Fruit fly (Drosophila melanogaster) whole organism, prepupa: ENCODE measurements around the gene CG32189.

Experiments
- CG1621 ChIP-seq: fragments of 200-800 bp; sonication (Bioruptor generic); optimal IDR thresholded peaks from 3 replicates; lab custom pipeline; 2018; ENCODE audit warnings: missing biosample characterization, mild to moderate bottlenecking, missing genetic modification characterization
- CG6854 ChIP-seq: fragments of 200-800 bp; sonication (Bioruptor generic); optimal IDR thresholded peaks from 2 replicates; lab custom pipeline; 2017; ENCODE audit warnings: missing biosample characterization, mild to moderate bottlenecking, missing genetic modification characterization
- Gug ChIP-seq: fragments of 200-800 bp; sonication (Bioruptor generic); IDR thresholded peaks from 2 replicates; pipeline ENCODE4 v1.3.6; 2022; ENCODE audit warnings: missing biosample characterization, missing genetic modification characterization
- Hr4 ChIP-seq: fragments of 200-800 bp; sonication (Bioruptor generic); optimal IDR thresholded peaks from 3 replicates; lab custom pipeline; 2016; ENCODE audit warnings: missing biosample characterization, missing genetic modification characterization
- cyc ChIP-seq: fragments of 200-800 bp; sonication (Bioruptor generic); optimal IDR thresholded peaks from 3 replicates; lab custom pipeline; 2016; ENCODE audit warnings: missing biosample characterization, missing genetic modification characterization
- eg ChIP-seq: fragments of 200-800 bp; sonication (Bioruptor generic); IDR thresholded peaks from 3 replicates; pipeline ENCODE4 v1.3.6; 2022; ENCODE audit warnings: missing biosample characterization, missing genetic modification characterization
- fkh ChIP-seq: fragments of 200-800 bp; sonication (Bioruptor generic); optimal IDR thresholded peaks from 3 replicates; lab custom pipeline; 2017; ENCODE audit warnings: missing biosample characterization, mild to moderate bottlenecking, missing genetic modification characterization, moderate library complexity

DNA sequence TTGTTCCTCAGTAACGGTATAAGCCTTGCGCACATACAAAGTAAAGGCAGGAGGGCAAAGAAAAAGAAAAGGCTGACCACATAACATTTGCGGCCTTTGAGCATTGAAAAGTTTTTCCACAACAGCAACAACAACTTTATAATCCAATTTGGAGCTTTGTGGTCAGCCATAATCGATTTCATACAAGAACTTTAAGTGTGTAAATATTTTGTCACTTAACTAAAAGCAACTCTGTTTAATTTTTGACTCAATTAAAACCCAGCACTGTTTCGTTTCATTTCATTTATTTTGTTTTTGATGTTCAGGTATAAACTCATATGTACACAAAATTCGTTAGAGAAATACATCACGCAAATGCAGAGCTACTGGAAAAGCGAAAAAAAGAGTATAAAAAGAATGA, 37.5 kb downstream of the CG32189 start, which contains the start of gene CG42816:
- no peak for TF ChIP-seq eg
- TF ChIP-seq cyc (GFP tag; lab: Kevin White, UChicago) = no peak
- no peak for TF ChIP-seq Gug (GFP tag; lab: Robert Waterston, UW)
- TF ChIP-seq Hr4 (GFP tag; lab: Kevin White, UChicago) = no peak
- TF ChIP-seq CG1621 = no peak
- no peak for TF ChIP-seq CG6854 (GFP tag; lab: Kevin White, UChicago)
- no peak for TF ChIP-seq fkh (GFP tag; lab: Kevin White, UChicago)
